Worm (Caenorhabditis elegans) whole organism, young adult: ENCODE measurements around the gene vha-2.

Experiments used
- B0019.2 ChIP-seq: fragments of 200-800 bp; sonication (Bioruptor generic); conservative IDR thresholded peaks from 2 replicates; pipeline ENCODE4 v1.3.6; 2022; ENCODE audit warnings: missing genetic modification reagents, missing genetic modification characterization, missing compliant biosample characterization
- B0261.1 ChIP-seq: sonication (generic microtip); optimal IDR thresholded peaks from 2 replicates; lab custom pipeline; 2016; ENCODE audit warnings: mild to moderate bottlenecking, missing genetic modification characterization, moderate library complexity, missing compliant biosample characterization
- ZK185.1 ChIP-seq: sonication (generic microtip); optimal IDR thresholded peaks from 2 replicates; lab custom pipeline; 2016; ENCODE audit warnings: mild to moderate bottlenecking, missing genetic modification characterization, missing compliant biosample characterization; ENCODE audit not compliant: poor library complexity, severe bottlenecking
- hlh-12 ChIP-seq: sonication (generic microtip); optimal IDR thresholded peaks from 2 replicates; lab custom pipeline; 2016; ENCODE audit warnings: missing genetic modification characterization, missing compliant biosample characterization
- nhr-90 ChIP-seq: sonication (generic microtip); optimal IDR thresholded peaks from 2 replicates; lab custom pipeline; 2016; ENCODE audit warnings: missing genotype, mild to moderate bottlenecking, missing genetic modification characterization, missing compliant biosample characterization
- ztf-3 ChIP-seq: fragments of 200-800 bp; sonication (Bioruptor generic); optimal IDR thresholded peaks from 2 replicates; lab custom pipeline; 2018; ENCODE audit warnings: mild to moderate bottlenecking, missing genetic modification characterization, missing compliant biosample characterization

ce11 chrIII:9823748-9824147, 41.8 kb downstream of the vha-2 start:
- TF ChIP-seq B0261.1 = no peak
- TF ChIP-seq ztf-3 (GFP tag; lab: Kevin White, UChicago) = no peak
- no peak for TF ChIP-seq ZK185.1 (tag; lab: Kevin White, UChicago)
- TF ChIP-seq hlh-12 (tag; lab: Kevin White, UChicago) = no peak
- no peak for TF ChIP-seq nhr-90 (tag; lab: Kevin White, UChicago)
- no peak for TF ChIP-seq B0019.2 (GFP tag; lab: Robert Waterston, UW)
